Worm (Caenorhabditis elegans) whole organism, early embryonic: ENCODE measurements around the gene txt-9.

Source experiments
- B0310.2 ChIP-seq: sonication (generic microtip); optimal IDR thresholded peaks from 2 replicates; lab custom pipeline; 2016; ENCODE audit warnings: mild to moderate bottlenecking, missing genetic modification characterization, missing compliant biosample characterization
- ama-1 ChIP-seq: fragments of 150-350 bp; optimal IDR thresholded peaks from 2 replicates; lab custom pipeline; 2014
- ceh-13 ChIP-seq: fragments of 200-800 bp; sonication (Bioruptor generic); optimal IDR thresholded peaks from 2 replicates; lab custom pipeline; 2018; ENCODE audit warnings: mild to moderate bottlenecking, missing genetic modification characterization, missing compliant biosample characterization
- ets-7 ChIP-seq: sonication (generic microtip); optimal IDR thresholded peaks from 2 replicates; lab custom pipeline; 2016; ENCODE audit warnings: missing genotype, missing genetic modification characterization, missing compliant biosample characterization
- flt-1 ChIP-seq: fragments of 200-800 bp; sonication (Bioruptor generic); IDR thresholded peaks from 2 replicates; pipeline ENCODE4 v1.3.6; 2022; ENCODE audit warnings: missing genetic modification characterization, missing compliant biosample characterization
- hmbx-1 ChIP-seq: sonication (generic microtip); optimal IDR thresholded peaks from 2 replicates; lab custom pipeline; 2016; ENCODE audit warnings: mild to moderate bottlenecking, missing genetic modification characterization, missing compliant biosample characterization
- scrt-1 ChIP-seq: fragments of 200-800 bp; sonication (Bioruptor generic); IDR thresholded peaks from 2 replicates; pipeline ENCODE4 v1.3.6; 2022; ENCODE audit warnings: missing genetic modification characterization, missing compliant biosample characterization
- sea-1 ChIP-seq: fragments of 200-800 bp; sonication (Bioruptor generic); conservative IDR thresholded peaks from 2 replicates; pipeline ENCODE4 v1.3.6; 2022; ENCODE audit warnings: missing genetic modification characterization, missing compliant biosample characterization
- tbx-11 ChIP-seq: fragments of 200-800 bp; sonication (Bioruptor generic); IDR thresholded peaks from 2 replicates; pipeline ENCODE4 v1.3.6; 2022; ENCODE audit warnings: missing genetic modification characterization, missing compliant biosample characterization
- tbx-37 ChIP-seq: fragments of 200-800 bp; sonication (Bioruptor generic); conservative IDR thresholded peaks from 2 replicates; pipeline ENCODE4 v1.3.6; 2022; ENCODE audit warnings: missing genetic modification reagents, missing genetic modification characterization, missing compliant biosample characterization

ce11 chrII:5109693-5110092 lies 24.1 kb downstream of the txt-9 start, which contains the start of gene F09C12.2:
- TF ChIP-seq ama-1 = no peak
- TF ChIP-seq tbx-11 (GFP tag; lab: Robert Waterston, UW) = no peak
- TF ChIP-seq scrt-1 (GFP tag; lab: Robert Waterston, UW) = no peak
- no peak for TF ChIP-seq sea-1
- no peak for TF ChIP-seq hmbx-1 (tag; lab: Kevin White, UChicago)
- TF ChIP-seq flt-1 (GFP tag; lab: Robert Waterston, UW) = no peak
- TF ChIP-seq ceh-13 (GFP tag; lab: Kevin White, UChicago) = no peak
- no peak for TF ChIP-seq ets-7 (tag; lab: Kevin White, UChicago)
- no peak for TF ChIP-seq B0310.2 (tag; lab: Kevin White, UChicago)
- no peak for TF ChIP-seq tbx-37 (GFP tag; lab: Robert Waterston, UW)
